Worm (Caenorhabditis elegans) whole organism, L1 larva: Measurements from ENCODE around the gene rps-18.
A peak's percentile ranks its signal among the peaks of the same experiment; 100 is the strongest.

Experiments used
- ama-1 ChIP-seq: fragments of 150-350 bp; optimal IDR thresholded peaks from 2 replicates; lab custom pipeline; 2014
- fos-1 ChIP-seq: fragments of 150-350 bp; optimal IDR thresholded peaks from 2 replicates; lab custom pipeline; 2014; ENCODE audit warnings: missing biosample characterization, missing genetic modification characterization
- pag-3 ChIP-seq: sonication (generic microtip); optimal IDR thresholded peaks from 2 replicates; lab custom pipeline; 2017; ENCODE audit warnings: missing genetic modification characterization, mild to moderate bottlenecking, missing compliant biosample characterization, antibody characterized with exemption, borderline replicate concordance; ENCODE audit not compliant: insufficient read depth
- rnt-1 ChIP-seq: sonication (generic microtip); optimal IDR thresholded peaks from 2 replicates; lab custom pipeline; 2016; ENCODE audit warnings: mild to moderate bottlenecking, missing genetic modification characterization, moderate library complexity, missing compliant biosample characterization
- zag-1 ChIP-seq: fragments of 150-350 bp; optimal IDR thresholded peaks from 2 replicates; lab custom pipeline; 2014; ENCODE audit warnings: missing biosample characterization, missing genetic modification characterization

ce11 chrIV:14822267-14822666 is 3.2 kb upstream of the rps-18 start:
- TF ChIP-seq ama-1 (lab: Kevin White, UChicago) = peak; percentile 38
- no peak for TF ChIP-seq pag-3 (tag; lab: Kevin White, UChicago)
- TF ChIP-seq fos-1 (tag; lab: Kevin White, UChicago) = no peak
- no peak for TF ChIP-seq zag-1 (tag; lab: Kevin White, UChicago)
- TF ChIP-seq rnt-1 (tag; lab: Kevin White, UChicago) = no peak
